Fruit fly (Drosophila melanogaster) whole organism, embryonic: Measurements from ENCODE around the gene mRpL12.
A peak's percentile ranks its signal among the peaks of the same experiment; 100 is the strongest.

ENCODE experiments used
- Abd-B ChIP-seq: fragments of 200-800 bp; sonication (Bioruptor generic); optimal IDR thresholded peaks from 2 replicates; lab custom pipeline; 2018; ENCODE audit warnings: missing biosample characterization, mild to moderate bottlenecking, missing genetic modification characterization, moderate library complexity
- CG1024 ChIP-seq: fragments of 200-800 bp; sonication (Bioruptor generic); IDR thresholded peaks from 2 replicates; pipeline ENCODE4 v1.3.6; 2022; ENCODE audit warnings: missing biosample characterization, missing genetic modification characterization
- CG11695 ChIP-seq: fragments of 200-800 bp; sonication (Bioruptor generic); IDR thresholded peaks from 3 replicates; pipeline ENCODE4 v1.3.6; 2022; ENCODE audit warnings: missing biosample characterization, missing genetic modification characterization
- CG12942 ChIP-seq: fragments of 200-800 bp; sonication (Bioruptor generic); optimal IDR thresholded peaks from 3 replicates; lab custom pipeline; 2016; ENCODE audit warnings: missing biosample characterization, missing genetic modification characterization
- CG13287 ChIP-seq: fragments of 200-800 bp; sonication (Bioruptor generic); IDR thresholded peaks from 2 replicates; pipeline ENCODE4 v1.3.6; 2022; ENCODE audit warnings: missing biosample characterization, missing genetic modification characterization; ENCODE audit not compliant: partially characterized antibody
- CG14965 ChIP-seq: fragments of 200-800 bp; sonication (Bioruptor generic); optimal IDR thresholded peaks from 2 replicates; lab custom pipeline; 2016; ENCODE audit warnings: missing biosample characterization, missing genetic modification characterization, borderline replicate concordance
- CG1603 ChIP-seq: fragments of 200-800 bp; sonication (Bioruptor generic); optimal IDR thresholded peaks from 2 replicates; lab custom pipeline; 2019; ENCODE audit warnings: missing biosample characterization, mild to moderate bottlenecking, missing genetic modification characterization, moderate library complexity
- CG1792 ChIP-seq: fragments of 200-800 bp; sonication (Bioruptor generic); optimal IDR thresholded peaks from 2 replicates; lab custom pipeline; 2016; ENCODE audit warnings: missing biosample characterization, missing genetic modification characterization
- CG18262 ChIP-seq: fragments of 200-800 bp; optimal IDR thresholded peaks from 3 replicates; lab custom pipeline; 2019; ENCODE audit warnings: missing biosample characterization, mild to moderate bottlenecking, missing genetic modification characterization, moderate library complexity
- CG18476 ChIP-seq: fragments of 200-800 bp; sonication (Bioruptor generic); optimal IDR thresholded peaks from 2 replicates; lab custom pipeline; 2016; ENCODE audit warnings: missing biosample characterization, mild to moderate bottlenecking, missing genetic modification characterization
- CG2120 ChIP-seq: fragments of 200-800 bp; sonication (Bioruptor generic); optimal IDR thresholded peaks from 3 replicates; lab custom pipeline; 2016; ENCODE audit warnings: missing biosample characterization, missing genetic modification characterization
- CG2202 ChIP-seq: fragments of 200-800 bp; sonication (Bioruptor generic); optimal IDR thresholded peaks from 2 replicates; lab custom pipeline; 2018; ENCODE audit warnings: missing biosample characterization, mild to moderate bottlenecking, missing genetic modification characterization
- CG2889 ChIP-seq: fragments of 200-800 bp; sonication (Bioruptor generic); IDR thresholded peaks from 3 replicates; pipeline ENCODE4 v1.3.6; 2022; ENCODE audit warnings: missing biosample characterization, missing genetic modification characterization
- CG30431 ChIP-seq: fragments of 200-800 bp; sonication (Bioruptor generic); optimal IDR thresholded peaks from 2 replicates; lab custom pipeline; 2017; ENCODE audit warnings: missing biosample characterization, missing genetic modification characterization
- CG31224 ChIP-seq: fragments of 200-800 bp; sonication (Bioruptor generic); IDR thresholded peaks from 2 replicates; pipeline ENCODE4 v1.3.6; 2022; ENCODE audit warnings: missing biosample characterization, missing genetic modification characterization
- CG34224 ChIP-seq: fragments of 200-800 bp; sonication (Bioruptor generic); IDR thresholded peaks from 3 replicates; pipeline ENCODE4 v1.3.6; 2022; ENCODE audit warnings: missing biosample characterization, missing genetic modification characterization; ENCODE audit not compliant: partially characterized antibody
- CG6175 ChIP-seq: fragments of 200-800 bp; sonication (Bioruptor generic); IDR thresholded peaks from 3 replicates; pipeline ENCODE4 v1.3.6; 2022; ENCODE audit warnings: missing biosample characterization, missing genetic modification characterization
- CG6689 ChIP-seq: fragments of 200-800 bp; sonication (Bioruptor generic); IDR thresholded peaks from 2 replicates; pipeline ENCODE4 v1.3.6; 2022; ENCODE audit warnings: missing biosample characterization, missing genetic modification characterization
- CG7372 ChIP-seq: fragments of 200-800 bp; sonication (Bioruptor generic); IDR thresholded peaks from 2 replicates; pipeline ENCODE4 v1.3.6; 2022; ENCODE audit warnings: missing biosample characterization, missing genetic modification characterization
- CG9437 ChIP-seq: fragments of 200-800 bp; sonication (Bioruptor generic); optimal IDR thresholded peaks from 2 replicates; lab custom pipeline; 2018; ENCODE audit warnings: missing biosample characterization, mild to moderate bottlenecking, missing genetic modification characterization
- CTCF ChIP-seq: fragments of 200-800 bp; sonication (Bioruptor generic); optimal IDR thresholded peaks from 2 replicates; lab custom pipeline; 2017; ENCODE audit warnings: missing biosample characterization, mild to moderate bottlenecking, missing genetic modification characterization, moderate library complexity
- Dbx ChIP-seq: fragments of 200-800 bp; sonication (Bioruptor generic); IDR thresholded peaks from 3 replicates; pipeline ENCODE4 v1.3.6; 2022; ENCODE audit warnings: missing biosample characterization, missing genetic modification characterization
- Dfd ChIP-seq, 2 experiments: fragments of >200 bp; optimal IDR thresholded peaks; 2 replicates each; lab custom pipeline; 2017; ENCODE audit warnings: missing biosample characterization in 2 of 2, missing genetic modification characterization in 2 of 2
- Dll ChIP-seq: fragments of 200-800 bp; sonication (Bioruptor generic); IDR thresholded peaks from 4 replicates; pipeline ENCODE4 v1.3.6; 2022; ENCODE audit warnings: missing biosample characterization, missing genetic modification characterization; ENCODE audit not compliant: partially characterized antibody
- Ets65A ChIP-seq: fragments of 200-800 bp; sonication (Bioruptor generic); peaks from one replicate; lab custom pipeline; 2016; ENCODE audit warnings: missing biosample characterization, missing genetic modification characterization
- Lpt ChIP-seq: fragments of >200 bp; optimal IDR thresholded peaks from 2 replicates; lab custom pipeline; 2018; ENCODE audit warnings: missing biosample characterization, missing genetic modification characterization
- NK7.1 ChIP-seq: fragments of 200-800 bp; sonication (Bioruptor generic); optimal IDR thresholded peaks from 3 replicates; lab custom pipeline; 2016; ENCODE audit warnings: missing biosample characterization, missing genetic modification characterization
- amos ChIP-seq: fragments of 200-800 bp; sonication (Bioruptor generic); IDR thresholded peaks from 2 replicates; pipeline ENCODE4 v1.3.6; 2022; ENCODE audit warnings: missing biosample characterization, missing genetic modification characterization; ENCODE audit not compliant: partially characterized antibody
- chinmo ChIP-seq: fragments of 200-800 bp; sonication (Bioruptor generic); IDR thresholded peaks from 4 replicates; pipeline ENCODE4 v1.3.6; 2022; ENCODE audit warnings: missing biosample characterization, missing genetic modification characterization; ENCODE audit not compliant: partially characterized antibody
- dysf ChIP-seq: fragments of 200-800 bp; sonication (Bioruptor generic); IDR thresholded peaks from 3 replicates; pipeline ENCODE4 v1.3.6; 2022; ENCODE audit warnings: missing biosample characterization, missing genetic modification characterization
- fd96Cb ChIP-seq: fragments of 200-800 bp; sonication (Bioruptor generic); optimal IDR thresholded peaks from 2 replicates; lab custom pipeline; 2018; ENCODE audit warnings: missing biosample characterization, mild to moderate bottlenecking, missing genetic modification characterization, moderate library complexity
- grn ChIP-seq: fragments of 200-800 bp; sonication (Bioruptor generic); optimal IDR thresholded peaks from 3 replicates; lab custom pipeline; 2017; ENCODE audit warnings: missing biosample characterization, missing genetic modification characterization
- kah ChIP-seq: fragments of 200-800 bp; sonication (Bioruptor generic); optimal IDR thresholded peaks from 2 replicates; lab custom pipeline; 2018; ENCODE audit warnings: missing biosample characterization, mild to moderate bottlenecking, missing genetic modification characterization
- kay ChIP-seq: fragments of 200-800 bp; sonication (Bioruptor generic); optimal IDR thresholded peaks from 2 replicates; lab custom pipeline; 2016; ENCODE audit warnings: missing biosample characterization, missing genetic modification characterization
- klu ChIP-seq: fragments of 200-800 bp; sonication (Bioruptor generic); IDR thresholded peaks from 2 replicates; pipeline ENCODE4 v1.3.6; 2022; ENCODE audit warnings: missing biosample characterization, missing genetic modification characterization
- kni ChIP-seq: fragments of 200-800 bp; sonication (Bioruptor generic); optimal IDR thresholded peaks from 3 replicates; lab custom pipeline; 2017; ENCODE audit warnings: mild to moderate bottlenecking, missing biosample characterization, missing genetic modification reagents, missing genetic modification characterization
- maf-S ChIP-seq: fragments of 200-800 bp; sonication (Bioruptor generic); optimal IDR thresholded peaks from 2 replicates; lab custom pipeline; 2016; ENCODE audit warnings: missing biosample characterization, missing genetic modification characterization
- pan ChIP-seq, 4 experiments: fragments of >200 bp in 3 of 4; fragments of 200-800 bp in 1 of 4; sonication (Bioruptor generic) in 1 of 4; optimal IDR thresholded peaks in 3 of 4; IDR thresholded peaks in 1 of 4; 2 replicates each; pipeline versions ENCODE4 v1.3.6 to Lab custom; 2017 to 2022; ENCODE audit warnings: missing biosample characterization in 2 of 4, missing genetic modification characterization in 2 of 4, mixed read lengths in 1 of 4
- pfk ChIP-seq: fragments of 200-800 bp; sonication (Bioruptor generic); optimal IDR thresholded peaks from 2 replicates; lab custom pipeline; 2018; ENCODE audit warnings: missing biosample characterization, mild to moderate bottlenecking, missing genetic modification characterization, moderate library complexity
- psq ChIP-seq: fragments of 200-800 bp; sonication (Bioruptor generic); optimal IDR thresholded peaks from 2 replicates; lab custom pipeline; 2017; ENCODE audit warnings: missing biosample characterization, missing genetic modification characterization
- scrt ChIP-seq: fragments of 200-800 bp; sonication (Bioruptor generic); optimal IDR thresholded peaks from 2 replicates; lab custom pipeline; 2018; ENCODE audit warnings: missing biosample characterization, mild to moderate bottlenecking, missing genetic modification characterization, moderate library complexity
- tin ChIP-seq: fragments of 200-800 bp; sonication (Bioruptor generic); optimal IDR thresholded peaks from 3 replicates; lab custom pipeline; 2016; ENCODE audit warnings: missing biosample characterization, missing genetic modification characterization
- z ChIP-seq: fragments of 200-800 bp; sonication (Bioruptor generic); IDR thresholded peaks from 3 replicates; pipeline ENCODE4 v1.3.6; 2022; ENCODE audit warnings: missing biosample characterization, missing genetic modification characterization

Gene mRpL12

dm6 chr3L:8978678-8979413 is 22.3 kb downstream of the mRpL12 start (continued):
- TF ChIP-seq CG6689 (GFP tag; lab: Robert Waterston, UW): peak; percentile 48
- no peak for TF ChIP-seq CG14965
- TF ChIP-seq kay (GFP tag; lab: Kevin White, UChicago): no peak
- TF ChIP-seq grn: peak; percentile 71
- peak; percentile 16 for TF ChIP-seq psq (GFP tag; lab: Kevin White, UChicago)
- TF ChIP-seq CG13287: peak; percentile 76
- TF ChIP-seq CG12942 (GFP tag; lab: Kevin White, UChicago): no peak
- TF ChIP-seq CTCF (GFP tag; lab: Kevin White, UChicago): no peak
- TF ChIP-seq maf-S (GFP tag; lab: Kevin White, UChicago): no peak
- TF ChIP-seq kni (GFP tag; lab: Kevin White, UChicago): no peak
- no peak for TF ChIP-seq CG2889 (GFP tag; lab: Robert Waterston, UW)
- TF ChIP-seq pfk (GFP tag; lab: Kevin White, UChicago): no peak
- no peak for TF ChIP-seq CG1603
- no peak for TF ChIP-seq Dfd (GFP tag; optimal IDR thresholded peaks at IDR 0.05; lab: Kevin White, UChicago)
- TF ChIP-seq CG9437 (GFP tag; lab: Kevin White, UChicago): no peak
- TF ChIP-seq tin (GFP tag; lab: Kevin White, UChicago): no peak
- TF ChIP-seq CG34224 (GFP tag; lab: Robert Waterston, UW): peak; percentile 73
- no peak for TF ChIP-seq CG2202
- no peak for TF ChIP-seq pan (optimal IDR thresholded peaks at IDR 0.05; lab: Kevin White, UChicago)
- TF ChIP-seq pan (GFP tag; optimal IDR thresholded peaks at IDR 0.05 in 1 of 2, IDR thresholded peaks at IDR 0.05 in 1 of 2): peak in 1 of 2 experiments; percentile 26
- no peak for TF ChIP-seq CG11695 (GFP tag; lab: Robert Waterston, UW)
- no peak for TF ChIP-seq Lpt (GFP tag; lab: Kevin White, UChicago)
- no peak for TF ChIP-seq scrt (GFP tag; lab: Kevin White, UChicago)
- TF ChIP-seq Dll (GFP tag; lab: Robert Waterston, UW): peak; percentile 71
- no peak for TF ChIP-seq CG18476 (GFP tag; lab: Kevin White, UChicago)
- no peak for TF ChIP-seq NK7.1 (GFP tag; lab: Kevin White, UChicago)
- TF ChIP-seq dysf (GFP tag; lab: Robert Waterston, UW): no peak
- no peak for TF ChIP-seq klu (GFP tag; lab: Robert Waterston, UW)
- TF ChIP-seq Ets65A (GFP tag; lab: Kevin White, UChicago): peak; percentile 9
- no peak for TF ChIP-seq Dbx
- TF ChIP-seq CG30431 (GFP tag; lab: Kevin White, UChicago): no peak
- TF ChIP-seq CG6175: no peak
- TF ChIP-seq CG2120 (GFP tag; lab: Kevin White, UChicago): no peak
- TF ChIP-seq CG1024 (GFP tag; lab: Robert Waterston, UW): no peak
- peak; percentile 14 for TF ChIP-seq CG18262 (tag; lab: Kevin White, UChicago)
- no peak for TF ChIP-seq CG1792 (GFP tag; lab: Kevin White, UChicago)

DNA sequence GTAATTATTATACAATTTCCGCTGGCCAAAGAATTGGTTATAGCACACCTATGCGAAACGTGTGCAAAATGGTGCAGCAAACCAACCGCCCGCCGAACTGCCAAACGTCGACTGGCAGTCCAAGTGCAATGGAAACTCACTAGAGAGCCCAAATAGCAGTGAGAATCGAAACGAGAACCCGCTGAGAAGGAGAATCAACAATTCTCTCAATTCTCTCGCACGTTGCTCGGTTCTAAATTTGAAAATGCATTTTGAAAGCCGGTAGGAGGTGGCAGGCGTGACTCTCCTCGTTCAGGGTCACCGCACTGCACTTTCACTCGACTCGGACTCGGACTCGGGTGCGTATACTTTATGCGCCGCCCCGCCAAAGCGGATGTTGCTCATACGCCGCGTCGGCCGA is 23.2 kb downstream of the mRpL12 start, which contains the start of gene CG5644:
Gene CG5644 (minus strand): TSS at position 101 of the 400 bp plus-strand sequence.
- TF ChIP-seq CG7372 (GFP tag; lab: Robert Waterston, UW) (peak; percentile 64), amos (GFP tag; lab: Robert Waterston, UW) (no peak)

dm6 chr3L:8981495-8981894 is 24.9 kb downstream of the mRpL12 start, which contains the start of gene CG13314:
CG13314 (plus strand) TSS chr3L:8981795.
- 0 out of 4 replicates have a peak, but pooled peaks have one; percentile 47 for TF ChIP-seq chinmo
- TF ChIP-seq CG31224: 0 out of 2 replicates have a peak, but pooled peaks have one; percentile 12
- peak; percentile 88 for TF ChIP-seq z (GFP tag; lab: Robert Waterston, UW)
- TF ChIP-seq fd96Cb (tag; lab: Kevin White, UChicago): no peak
- no peak for TF ChIP-seq kah
- TF ChIP-seq Abd-B (GFP tag; lab: Kevin White, UChicago): no peak
